Fruit fly (Drosophila melanogaster) whole organism, pupa: ENCODE data around the gene CG15390.

Experiments used
- CG10348 ChIP-seq: fragments of 200-800 bp; sonication (Bioruptor generic); IDR thresholded peaks from 2 replicates; pipeline ENCODE4 v1.3.6; 2022; ENCODE audit warnings: missing biosample characterization, missing genetic modification characterization
- CG12605 ChIP-seq: fragments of 200-800 bp; sonication (Bioruptor generic); IDR thresholded peaks from 2 replicates; pipeline ENCODE4 v1.3.6; 2022; ENCODE audit warnings: missing biosample characterization, missing genetic modification characterization
- CG13204 ChIP-seq: fragments of 200-800 bp; sonication (Bioruptor generic); optimal IDR thresholded peaks from 2 replicates; lab custom pipeline; 2018; ENCODE audit warnings: missing biosample characterization, mild to moderate bottlenecking, missing genetic modification characterization, moderate library complexity
- CG14655 ChIP-seq: fragments of 200-800 bp; sonication (Bioruptor generic); optimal IDR thresholded peaks from 3 replicates; lab custom pipeline; 2017; ENCODE audit warnings: mild to moderate bottlenecking, missing biosample characterization, missing genetic modification reagents, missing genetic modification characterization
- CG15710 ChIP-seq: fragments of 200-800 bp; sonication (Bioruptor generic); optimal IDR thresholded peaks from 2 replicates; lab custom pipeline; 2018; ENCODE audit warnings: missing biosample characterization, mild to moderate bottlenecking, missing genetic modification characterization, moderate library complexity
- CG17806 ChIP-seq: fragments of 200-800 bp; sonication (Bioruptor generic); optimal IDR thresholded peaks from 2 replicates; lab custom pipeline; 2018; ENCODE audit warnings: missing biosample characterization, mild to moderate bottlenecking, missing genetic modification characterization, moderate library complexity
- CG32121 ChIP-seq: fragments of 200-800 bp; sonication (Bioruptor generic); IDR thresholded peaks from 2 replicates; pipeline ENCODE4 v1.3.6; 2022; ENCODE audit warnings: missing biosample characterization, missing genetic modification characterization
- CG34367 ChIP-seq: fragments of 200-800 bp; sonication (Bioruptor generic); optimal IDR thresholded peaks from 2 replicates; lab custom pipeline; 2018; ENCODE audit warnings: missing biosample characterization, mild to moderate bottlenecking, missing genetic modification characterization
- CG4496 ChIP-seq: fragments of 200-800 bp; sonication (Bioruptor generic); IDR thresholded peaks from 3 replicates; pipeline ENCODE4 v1.3.6; 2022; ENCODE audit warnings: missing biosample characterization, missing genetic modification characterization
- CG8159 ChIP-seq: fragments of 200-800 bp; sonication (Bioruptor generic); optimal IDR thresholded peaks from 3 replicates; lab custom pipeline; 2018; ENCODE audit warnings: missing biosample characterization, mild to moderate bottlenecking, missing genetic modification characterization, moderate library complexity
- CG8301 ChIP-seq: fragments of 200-800 bp; sonication (Bioruptor generic); optimal IDR thresholded peaks from 2 replicates; lab custom pipeline; 2018; ENCODE audit warnings: missing biosample characterization, mild to moderate bottlenecking, missing genetic modification characterization
- CG9948 ChIP-seq: fragments of 200-800 bp; sonication (Bioruptor generic); optimal IDR thresholded peaks from 2 replicates; lab custom pipeline; 2018; ENCODE audit warnings: missing biosample characterization, mild to moderate bottlenecking, missing genetic modification characterization, moderate library complexity
- D1 ChIP-seq: fragments of 200-800 bp; sonication (Bioruptor generic); optimal IDR thresholded peaks from 2 replicates; lab custom pipeline; 2018; ENCODE audit warnings: missing biosample characterization, mild to moderate bottlenecking, missing genetic modification characterization, moderate library complexity
- EcR ChIP-seq: fragments of 200-800 bp; sonication (Bioruptor generic); optimal IDR thresholded peaks from 3 replicates; lab custom pipeline; 2019; ENCODE audit warnings: missing biosample characterization, missing genetic modification characterization, mild to moderate bottlenecking, moderate library complexity, missing genetic modification reagents
- Ets98B ChIP-seq: fragments of 200-800 bp; sonication (Bioruptor generic); IDR thresholded peaks from 2 replicates; pipeline ENCODE4 v1.3.6; 2022; ENCODE audit warnings: missing biosample characterization, missing genetic modification characterization
- Pif1A ChIP-seq: fragments of 200-800 bp; sonication (Bioruptor generic); optimal IDR thresholded peaks from 3 replicates; lab custom pipeline; 2016; ENCODE audit warnings: missing biosample characterization, missing genetic modification characterization
- Pif1B ChIP-seq: fragments of 200-800 bp; sonication (Bioruptor generic); optimal IDR thresholded peaks from 3 replicates; lab custom pipeline; 2016; ENCODE audit warnings: missing biosample characterization, missing genetic modification characterization
- Snoo ChIP-seq: fragments of 200-800 bp; sonication (Bioruptor generic); optimal IDR thresholded peaks from 3 replicates; lab custom pipeline; 2017; ENCODE audit warnings: missing biosample characterization, mild to moderate bottlenecking, missing genetic modification characterization, inconsistent platforms
- fd96Ca ChIP-seq: fragments of 200-800 bp; sonication (Bioruptor generic); IDR thresholded peaks from 3 replicates; pipeline ENCODE4 v1.3.6; 2022; ENCODE audit warnings: missing biosample characterization, missing genetic modification characterization
- gl ChIP-seq: fragments of 200-800 bp; sonication (Bioruptor generic); optimal IDR thresholded peaks from 2 replicates; lab custom pipeline; 2018; ENCODE audit warnings: missing biosample characterization, mild to moderate bottlenecking, missing genetic modification characterization
- rn ChIP-seq: fragments of 200-800 bp; sonication (Bioruptor generic); IDR thresholded peaks from 2 replicates; pipeline ENCODE4 v1.3.6; 2022; ENCODE audit warnings: missing biosample characterization, missing genetic modification characterization

Gene CG15390

DNA sequence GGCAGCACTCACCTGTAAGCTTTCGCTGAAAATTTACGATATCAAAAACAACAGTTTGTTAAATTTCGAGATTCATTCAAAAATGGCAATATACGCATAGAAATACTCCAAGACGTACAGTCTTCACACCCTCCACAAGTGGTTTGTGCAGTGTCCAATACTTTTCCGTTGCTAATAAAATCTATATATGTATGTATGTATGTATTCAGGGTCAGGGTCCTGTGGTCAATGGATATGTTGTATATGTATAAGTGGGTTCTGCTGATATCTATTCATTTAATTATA lies 1.8 kb downstream of the CG15390 start:
- TF ChIP-seq EcR (GFP tag; lab: Kevin White, UChicago) = peak; percentile 94
- TF ChIP-seq CG17806 (tag; lab: Kevin White, UChicago) = no peak
- TF ChIP-seq Snoo (tag; lab: Kevin White, UChicago) = no peak
- no peak for TF ChIP-seq CG12605 (GFP tag; lab: Robert Waterston, UW)

DNA sequence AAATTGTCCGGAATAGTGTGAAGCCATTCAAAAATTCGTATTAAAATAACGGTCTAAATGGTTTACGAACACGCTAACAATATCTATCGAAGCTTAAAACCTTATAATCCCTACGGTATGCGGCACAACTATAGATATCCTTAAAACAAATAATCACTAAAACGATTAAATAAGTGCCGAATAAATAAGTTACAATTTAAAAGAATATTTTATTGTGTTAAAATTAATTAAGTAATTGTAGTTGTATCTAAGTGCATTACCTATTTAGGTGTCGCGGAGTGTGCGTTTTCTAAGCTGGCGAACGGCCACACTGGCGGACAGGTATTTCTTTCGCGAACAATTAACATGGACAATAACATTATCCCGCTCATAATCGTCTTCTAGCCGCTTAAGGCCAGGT lies 6.3 kb downstream of the CG15390 start, which contains the start of gene Eogt:
TSS of gene Eogt (plus strand) at position 293 of the 400 bp plus-strand sequence.
- TF ChIP-seq CG8301 (tag; lab: Kevin White, UChicago) (peak; percentile 93), Pif1B (GFP tag; lab: Kevin White, UChicago) (no peak), fd96Ca (GFP tag; lab: Robert Waterston, UW) (peak; percentile 93), rn (GFP tag; lab: Robert Waterston, UW) (peak; percentile 96), EcR (GFP tag; lab: Kevin White, UChicago) (no peak), CG8159 (tag; lab: Kevin White, UChicago) (peak; percentile 96), CG4496 (GFP tag; lab: Robert Waterston, UW) (peak; percentile 99), Snoo (tag; lab: Kevin White, UChicago) (peak; percentile 96), CG9948 (tag; lab: Kevin White, UChicago) (peak; percentile 94), CG10348 (GFP tag; lab: Robert Waterston, UW) (peak; percentile 93), CG17806 (tag; lab: Kevin White, UChicago) (peak; percentile 94), CG12605 (GFP tag; lab: Robert Waterston, UW) (peak; percentile 98), CG34367 (tag; lab: Kevin White, UChicago) (peak; percentile 98), Pif1A (GFP tag; lab: Kevin White, UChicago) (peak; percentile 86), CG14655 (GFP tag; lab: Kevin White, UChicago) (peak; percentile 94), gl (tag; lab: Kevin White, UChicago) (peak; percentile 89), CG13204 (no peak), CG32121 (GFP tag; lab: Robert Waterston, UW) (peak; percentile 96), Ets98B (GFP tag; lab: Robert Waterston, UW) (peak; percentile 96), CG15710 (peak; percentile 98), D1 (peak; percentile 71)

dm6 chr2L:2382971-2383370 lies 8.5 kb downstream of the CG15390 start, which contains the start of gene PIG-Wa:
PIG-Wa (plus strand) TSS chr2L:2383202.
- TF ChIP-seq CG32121 (GFP tag; lab: Robert Waterston, UW) (no peak), CG8159 (tag; lab: Kevin White, UChicago) (no peak), EcR (GFP tag; lab: Kevin White, UChicago) (no peak), CG34367 (tag; lab: Kevin White, UChicago) (no peak), CG13204 (no peak), Pif1B (GFP tag; lab: Kevin White, UChicago) (no peak), CG17806 (tag; lab: Kevin White, UChicago) (no peak), rn (GFP tag; lab: Robert Waterston, UW) (no peak), fd96Ca (GFP tag; lab: Robert Waterston, UW) (no peak), CG15710 (no peak), CG4496 (GFP tag; lab: Robert Waterston, UW) (no peak), Snoo (tag; lab: Kevin White, UChicago) (no peak), D1 (no peak), CG8301 (tag; lab: Kevin White, UChicago) (no peak), CG9948 (tag; lab: Kevin White, UChicago) (no peak), Ets98B (GFP tag; lab: Robert Waterston, UW) (no peak), gl (tag; lab: Kevin White, UChicago) (no peak), CG14655 (GFP tag; lab: Kevin White, UChicago) (no peak), CG10348 (GFP tag; lab: Robert Waterston, UW) (no peak), CG12605 (GFP tag; lab: Robert Waterston, UW) (no peak)
- TF ChIP-seq, all 21 proteins: peak for 0

DNA sequence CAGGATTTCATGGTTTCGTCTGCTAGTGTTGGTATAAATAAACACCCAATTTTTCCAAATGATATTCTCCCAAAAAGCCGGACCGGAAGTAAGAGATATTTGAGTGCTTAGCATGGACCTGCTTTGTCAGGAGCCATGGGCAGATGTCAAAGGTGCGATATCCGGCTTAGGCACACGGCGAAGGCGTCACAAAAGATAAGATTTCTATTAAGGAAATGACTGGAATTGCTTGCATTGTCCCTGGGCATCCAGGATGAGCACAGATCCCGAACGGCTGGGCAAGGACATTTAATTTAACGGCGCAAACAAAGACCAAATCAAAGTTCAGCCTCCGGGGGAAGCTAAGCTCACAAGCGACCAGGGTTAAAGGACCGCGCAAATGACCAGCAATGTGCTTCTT lies 11.2 kb downstream of the CG15390 start, which contains the start of gene CG3557:
TSS of gene CG3557 (minus strand) at position 101 of the 400 bp plus-strand sequence.
- TF ChIP-seq EcR (GFP tag; lab: Kevin White, UChicago) (no peak), Ets98B (GFP tag; lab: Robert Waterston, UW) (no peak), D1 (no peak), CG8301 (tag; lab: Kevin White, UChicago) (no peak), CG4496 (GFP tag; lab: Robert Waterston, UW) (no peak), Snoo (tag; lab: Kevin White, UChicago) (no peak), Pif1A (GFP tag; lab: Kevin White, UChicago) (no peak), CG13204 (no peak), CG15710 (no peak), CG32121 (GFP tag; lab: Robert Waterston, UW) (no peak), fd96Ca (GFP tag; lab: Robert Waterston, UW) (no peak), gl (tag; lab: Kevin White, UChicago) (no peak), CG14655 (GFP tag; lab: Kevin White, UChicago) (no peak), CG10348 (GFP tag; lab: Robert Waterston, UW) (no peak), CG17806 (tag; lab: Kevin White, UChicago) (no peak), CG12605 (GFP tag; lab: Robert Waterston, UW) (no peak), CG9948 (tag; lab: Kevin White, UChicago) (no peak)

dm6 chr2L:2390589-2390988 lies 16.1 kb downstream of the CG15390 start, which contains the start of gene CG43750:
CG43750 (minus strand) TSS chr2L:2390689.
- TF ChIP-seq gl (tag; lab: Kevin White, UChicago) (no peak), CG13204 (no peak), CG9948 (tag; lab: Kevin White, UChicago) (no peak), CG15710 (no peak), Pif1B (GFP tag; lab: Kevin White, UChicago) (no peak), Pif1A (GFP tag; lab: Kevin White, UChicago) (no peak), CG34367 (tag; lab: Kevin White, UChicago) (no peak), Ets98B (GFP tag; lab: Robert Waterston, UW) (no peak), CG8159 (tag; lab: Kevin White, UChicago) (no peak), D1 (no peak), CG8301 (tag; lab: Kevin White, UChicago) (no peak), CG17806 (tag; lab: Kevin White, UChicago) (no peak), Snoo (tag; lab: Kevin White, UChicago) (no peak), CG10348 (GFP tag; lab: Robert Waterston, UW) (no peak), fd96Ca (GFP tag; lab: Robert Waterston, UW) (no peak)
